Worm (Caenorhabditis elegans): ENCODE data around the gene ZC13.2.

DNA sequence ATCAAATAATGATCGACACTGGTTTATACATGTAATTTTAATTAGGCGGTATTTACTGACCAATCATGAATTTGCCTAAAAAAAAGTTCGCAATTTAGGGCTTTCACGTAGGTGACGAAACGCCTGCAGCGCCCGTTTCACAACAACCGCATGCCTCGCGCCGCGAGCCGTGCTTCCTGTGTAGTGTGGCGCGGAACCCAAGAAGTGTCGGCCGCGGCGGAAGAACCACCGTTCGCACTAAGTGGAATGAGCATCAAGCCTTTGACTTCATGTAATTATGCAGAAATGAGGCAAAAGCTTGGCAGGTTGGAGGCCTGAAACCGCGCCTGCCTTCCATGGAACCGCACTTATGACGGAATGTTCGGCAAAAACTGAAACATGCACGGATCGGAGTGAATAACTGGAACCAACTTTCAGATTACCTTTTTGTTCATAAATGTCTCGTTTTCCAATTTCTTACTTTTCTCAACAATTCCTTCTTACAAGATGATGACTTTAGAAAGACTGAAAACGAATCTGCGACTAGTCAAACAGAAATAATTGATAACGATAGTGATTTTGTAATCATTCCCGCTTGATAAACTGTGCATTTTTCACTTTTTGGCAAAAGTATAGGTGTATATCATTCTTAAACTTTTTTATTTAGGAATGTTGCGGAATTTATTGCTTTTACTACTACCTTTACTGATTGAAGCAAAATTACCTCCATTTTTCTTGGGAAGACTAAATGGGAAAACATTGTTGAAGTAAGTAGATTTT is 8.3 kb upstream of the ZC13.2 start, which contains the start of gene F56F10.1:
- TF ChIP-seq him-1 (tag; optimal IDR thresholded peaks at IDR 0.05) (no peak), dao-5 (tag; optimal IDR thresholded peaks at IDR 0.05) (no peak)

Measured in whole organism, L4/young adult.